Worm (Caenorhabditis elegans): ENCODE results near the gene F25E5.1.

ce11 chrV:7476766-7477165 is 11.1 kb downstream of the F25E5.1 start, which contains the start of gene srh-125:
- TF ChIP-seq efl-1 (optimal IDR thresholded peaks at IDR 0.05): no peak
- TF ChIP-seq efl-1 (GFP tag; optimal IDR thresholded peaks at IDR 0.05 in 1 of 2): no peak
- no peak for TF ChIP-seq grh-1 (GFP tag; IDR thresholded peaks at IDR 0.05)
- TF ChIP-seq nhr-237 (tag; optimal IDR thresholded peaks at IDR 0.05): no peak
- no peak for TF ChIP-seq lsy-2 (tag; optimal IDR thresholded peaks at IDR 0.05)
- TF ChIP-seq lir-3 (tag; optimal IDR thresholded peaks at IDR 0.05; ENCODE audit: poor library complexity): no peak
- TF ChIP-seq elt-3 (tag; optimal IDR thresholded peaks at IDR 0.05): no peak
- TF ChIP-seq C04F5.9 (tag; optimal IDR thresholded peaks at IDR 0.05): no peak

All from whole organism, L1 larva.